Worm (Caenorhabditis elegans) whole organism, L4 larva: Measurements from ENCODE around the gene plpp-1.3.

ENCODE experiments used
- R02D3.7 ChIP-seq: fragments of 150-350 bp; sonication (generic microtip); optimal IDR thresholded peaks from 3 replicates; lab custom pipeline; 2014; ENCODE audit warnings: missing biosample characterization, missing genetic modification characterization
- aly-2 ChIP-seq: sonication (generic microtip); optimal IDR thresholded peaks from 2 replicates; lab custom pipeline; 2018; ENCODE audit warnings: missing biosample characterization, missing genetic modification characterization
- fos-1 ChIP-seq: fragments of 150-350 bp; optimal IDR thresholded peaks from 2 replicates; lab custom pipeline; 2014; ENCODE audit warnings: missing biosample characterization, missing genetic modification characterization
- lin-13 ChIP-seq: fragments of 150-350 bp; optimal IDR thresholded peaks from 2 replicates; lab custom pipeline; 2014; ENCODE audit warnings: missing biosample characterization, missing genetic modification reagents, missing genetic modification characterization
- nhr-11 ChIP-seq: fragments of 150-350 bp; optimal IDR thresholded peaks from 2 replicates; lab custom pipeline; 2014; ENCODE audit warnings: missing biosample characterization, missing genetic modification characterization
- nhr-28 ChIP-seq: fragments of 150-350 bp; optimal IDR thresholded peaks from 2 replicates; lab custom pipeline; 2014; ENCODE audit warnings: missing biosample characterization, missing genetic modification characterization
- nhr-76 ChIP-seq: fragments of 150-350 bp; optimal IDR thresholded peaks from 2 replicates; lab custom pipeline; 2014; ENCODE audit warnings: missing biosample characterization, missing genetic modification characterization
- nhr-77 ChIP-seq: fragments of 150-350 bp; optimal IDR thresholded peaks from 2 replicates; lab custom pipeline; 2014; ENCODE audit warnings: missing biosample characterization, missing genetic modification characterization
- saeg-2 ChIP-seq: fragments of 200-800 bp; sonication (Bioruptor generic); IDR thresholded peaks from 2 replicates; pipeline ENCODE4 v1.3.6; 2022; ENCODE audit warnings: missing genetic modification reagents, missing genetic modification characterization, missing compliant biosample characterization
- snpc-4 ChIP-seq: fragments of 150-350 bp; optimal IDR thresholded peaks from 2 replicates; lab custom pipeline; 2014; ENCODE audit warnings: missing biosample characterization, missing genetic modification characterization
- vab-7 ChIP-seq: fragments of 200-800 bp; sonication (Bioruptor generic); IDR thresholded peaks from 2 replicates; pipeline ENCODE4 v1.3.6; 2022; ENCODE audit warnings: missing genetic modification reagents, missing genetic modification characterization, missing compliant biosample characterization
- ztf-7 ChIP-seq: fragments of 150-350 bp; optimal IDR thresholded peaks from 2 replicates; lab custom pipeline; 2014; ENCODE audit warnings: missing biosample characterization, missing genetic modification characterization

DNA sequence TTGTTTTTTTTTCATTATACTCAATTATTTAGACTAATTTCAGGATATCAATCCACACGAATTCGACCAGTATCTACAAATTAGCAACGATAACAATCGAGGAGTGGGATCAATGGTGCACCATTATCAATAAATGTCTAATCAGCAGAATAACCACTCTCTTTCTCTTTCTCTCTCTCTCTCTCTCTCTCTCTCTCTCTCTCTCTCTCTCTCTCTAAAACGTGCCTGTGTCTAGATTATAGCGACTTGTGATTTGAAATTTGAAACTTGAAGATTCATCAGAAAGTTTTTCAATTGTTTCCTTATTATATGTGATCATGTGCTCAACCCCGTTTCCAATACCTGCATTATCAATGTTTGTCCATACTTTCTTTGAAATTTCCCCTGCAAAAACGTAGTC is 864 bp upstream of the plpp-1.3 start:
- TF ChIP-seq R02D3.7 (tag; lab: Kevin White, UChicago) (no peak), saeg-2 (GFP tag; lab: Robert Waterston, UW) (no peak), aly-2 (tag; lab: Kevin White, UChicago) (no peak), fos-1 (tag; lab: Kevin White, UChicago) (no peak), nhr-11 (tag; lab: Kevin White, UChicago) (no peak), ztf-7 (tag; lab: Kevin White, UChicago) (no peak), nhr-77 (tag; lab: Kevin White, UChicago) (no peak), lin-13 (GFP tag; lab: Kevin White, UChicago) (no peak), vab-7 (GFP tag; lab: Robert Waterston, UW) (no peak), nhr-76 (tag; lab: Kevin White, UChicago) (no peak), nhr-28 (tag; lab: Kevin White, UChicago) (peak; percentile 55), snpc-4 (tag; lab: Kevin White, UChicago) (no peak)
